Worm (Caenorhabditis elegans) whole organism, L3 larva: ENCODE measurements around the gene nhr-106.
A peak's percentile ranks its signal among the peaks of the same experiment; 100 is the strongest.

Source experiments
- aly-2 ChIP-seq: fragments of 150-350 bp; optimal IDR thresholded peaks from 2 replicates; lab custom pipeline; 2014; ENCODE audit warnings: missing biosample characterization, missing genetic modification characterization
- ceh-28 ChIP-seq: fragments of 150-350 bp; optimal IDR thresholded peaks from 2 replicates; lab custom pipeline; 2014; ENCODE audit warnings: missing biosample characterization, missing genetic modification reagents, missing genetic modification characterization
- daf-12 ChIP-seq: fragments of 150-350 bp; optimal IDR thresholded peaks from 2 replicates; lab custom pipeline; 2014; ENCODE audit warnings: missing biosample characterization, missing genetic modification reagents, missing genetic modification characterization
- egl-27 ChIP-seq: sonication (generic microtip); optimal IDR thresholded peaks from 4 replicates; lab custom pipeline; 2017; ENCODE audit warnings: missing biosample characterization, missing genetic modification reagents, missing genetic modification characterization
- egl-5 ChIP-seq: fragments of 150-350 bp; optimal IDR thresholded peaks from 2 replicates; lab custom pipeline; 2017; ENCODE audit warnings: missing biosample characterization, missing genetic modification reagents, missing genetic modification characterization, inconsistent platforms
- elt-1 ChIP-seq: fragments of 150-350 bp; optimal IDR thresholded peaks from 2 replicates; lab custom pipeline; 2014; ENCODE audit warnings: missing biosample characterization, missing genetic modification characterization
- elt-2 ChIP-seq: sonication (generic microtip); optimal IDR thresholded peaks from 2 replicates; lab custom pipeline; 2016; ENCODE audit warnings: missing genetic modification reagents, mild to moderate bottlenecking, missing genetic modification characterization, missing compliant biosample characterization
- elt-3 ChIP-seq, 3 experiments: fragments of 150-350 bp in 1 of 3; sonication (generic microtip) in 2 of 3; optimal IDR thresholded peaks; 2 replicates in 2 of 3; 4 replicates in 1 of 3; lab custom pipeline; 2014 to 2017; ENCODE audit warnings: missing biosample characterization in 3 of 3, missing genetic modification characterization in 3 of 3
- eor-1 ChIP-seq, 2 experiments: fragments of 150-350 bp; optimal IDR thresholded peaks; 2 replicates each; lab custom pipeline; 2014 to 2018; ENCODE audit warnings: missing biosample characterization in 2 of 2, missing genetic modification characterization in 2 of 2
- fkh-2 ChIP-seq: fragments of 150-350 bp; optimal IDR thresholded peaks from 2 replicates; lab custom pipeline; 2014; ENCODE audit warnings: missing biosample characterization, missing genetic modification reagents, missing genetic modification characterization
- fos-1 ChIP-seq: fragments of 150-350 bp; optimal IDR thresholded peaks from 2 replicates; lab custom pipeline; 2014; ENCODE audit warnings: missing biosample characterization, missing genetic modification characterization
- hmg-11 ChIP-seq: sonication (generic microtip); optimal IDR thresholded peaks from 2 replicates; lab custom pipeline; 2016; ENCODE audit warnings: missing genetic modification characterization, missing compliant biosample characterization
- jun-1 ChIP-seq: fragments of 150-350 bp; optimal IDR thresholded peaks from 2 replicates; lab custom pipeline; 2014; ENCODE audit warnings: missing biosample characterization, missing genetic modification reagents, missing genetic modification characterization
- lin-39 ChIP-seq: fragments of 150-350 bp; optimal IDR thresholded peaks from 2 replicates; lab custom pipeline; 2018; ENCODE audit warnings: missing biosample characterization, missing genetic modification reagents, missing genetic modification characterization
- lsy-12 ChIP-seq: sonication (generic microtip); optimal IDR thresholded peaks from 2 replicates; lab custom pipeline; 2016; ENCODE audit warnings: mild to moderate bottlenecking, missing genetic modification characterization, missing compliant biosample characterization
- mdl-1 ChIP-seq: fragments of 150-350 bp; optimal IDR thresholded peaks from 2 replicates; lab custom pipeline; 2014; ENCODE audit warnings: missing biosample characterization, missing genetic modification characterization
- nfya-1 ChIP-seq: sonication (generic microtip); optimal IDR thresholded peaks from 2 replicates; lab custom pipeline; 2017; ENCODE audit warnings: missing genetic modification characterization, mild to moderate bottlenecking, missing compliant biosample characterization, antibody characterized with exemption, moderate library complexity; ENCODE audit not compliant: insufficient read depth
- nhr-11 ChIP-seq: fragments of 150-350 bp; optimal IDR thresholded peaks from 2 replicates; lab custom pipeline; 2014; ENCODE audit warnings: missing biosample characterization, missing genetic modification characterization
- nhr-23 ChIP-seq: fragments of 150-350 bp; optimal IDR thresholded peaks from 2 replicates; lab custom pipeline; 2014; ENCODE audit warnings: missing biosample characterization, missing genetic modification reagents, missing genetic modification characterization
- nhr-25 ChIP-seq: sonication (generic microtip); optimal IDR thresholded peaks from 2 replicates; lab custom pipeline; 2017; ENCODE audit warnings: missing biosample characterization, missing genetic modification characterization
- nhr-43 ChIP-seq: sonication (generic microtip); optimal IDR thresholded peaks from 2 replicates; lab custom pipeline; 2016; ENCODE audit warnings: mild to moderate bottlenecking, missing genetic modification characterization, missing compliant biosample characterization; ENCODE audit not compliant: poor library complexity, severe bottlenecking
- nhr-67 ChIP-seq: fragments of 150-350 bp; optimal IDR thresholded peaks from 2 replicates; lab custom pipeline; 2014; ENCODE audit warnings: missing biosample characterization, missing genetic modification characterization
- nhr-77 ChIP-seq: fragments of 150-350 bp; optimal IDR thresholded peaks from 2 replicates; lab custom pipeline; 2014; ENCODE audit warnings: missing biosample characterization, missing genetic modification characterization
- pqm-1 ChIP-seq: fragments of 150-350 bp; optimal IDR thresholded peaks from 2 replicates; lab custom pipeline; 2017; ENCODE audit warnings: missing biosample characterization, missing genetic modification characterization, inconsistent platforms
- sea-2 ChIP-seq: fragments of 150-350 bp; sonication (generic microtip); optimal IDR thresholded peaks from 4 replicates; lab custom pipeline; 2014; ENCODE audit warnings: missing biosample characterization, missing genetic modification reagents, missing genetic modification characterization
- skn-1 ChIP-seq: fragments of 150-350 bp; optimal IDR thresholded peaks from 2 replicates; lab custom pipeline; 2014; ENCODE audit warnings: missing biosample characterization, missing genetic modification characterization
- snpc-4 ChIP-seq: fragments of 150-350 bp; optimal IDR thresholded peaks from 2 replicates; lab custom pipeline; 2014; ENCODE audit warnings: missing biosample characterization, missing genetic modification characterization
- tbx-2 ChIP-seq: sonication (generic microtip); optimal IDR thresholded peaks from 2 replicates; lab custom pipeline; 2016; ENCODE audit warnings: mild to moderate bottlenecking, missing genetic modification characterization, missing compliant biosample characterization
- unc-39 ChIP-seq: sonication (generic microtip); optimal IDR thresholded peaks from 4 replicates; lab custom pipeline; 2017; ENCODE audit warnings: missing biosample characterization, missing genetic modification characterization
- zag-1 ChIP-seq: fragments of 150-350 bp; optimal IDR thresholded peaks from 2 replicates; lab custom pipeline; 2014; ENCODE audit warnings: missing biosample characterization, missing genetic modification characterization
- ztf-11 ChIP-seq: fragments of 150-350 bp; optimal IDR thresholded peaks from 2 replicates; lab custom pipeline; 2014; ENCODE audit warnings: missing biosample characterization, missing genetic modification characterization

nhr-106 gene

ce11 chrV:534176-534575 lies 44.8 kb downstream of the nhr-106 start, which contains the start of gene nhr-132:
TSS of gene nhr-132 (plus strand) at chrV:534446.
- TF ChIP-seq fkh-2 (tag; lab: Kevin White, UChicago) (no peak), ceh-28 (tag; lab: Kevin White, UChicago) (peak; percentile 53), daf-12 (tag; lab: Kevin White, UChicago) (no peak), nhr-25 (tag; lab: Kevin White, UChicago) (peak; percentile 28), pqm-1 (tag; lab: Kevin White, UChicago) (peak; percentile 73), hmg-11 (peak; percentile 18), nhr-23 (tag; lab: Kevin White, UChicago) (peak; percentile 27), egl-5 (tag; lab: Kevin White, UChicago) (peak; percentile 14), snpc-4 (tag; lab: Kevin White, UChicago) (no peak), tbx-2 (no peak), elt-3 (tag; optimal IDR thresholded peaks at IDR 0.05; lab: Kevin White, UChicago) (peak in 1 of 3 experiments; percentile 58), elt-2 (peak; percentile 60)

ce11 chrV:536571-536970 lies 47.2 kb downstream of the nhr-106 start, which contains the start of gene C14C6.5:
TSS of gene C14C6.5 (plus strand) at chrV:536628.
- TF ChIP-seq nhr-11 (tag; lab: Kevin White, UChicago) = no peak
- no peak for TF ChIP-seq nhr-23 (tag; lab: Kevin White, UChicago)
- TF ChIP-seq zag-1 (tag; lab: Kevin White, UChicago) = no peak
- TF ChIP-seq ztf-11 = no peak
- TF ChIP-seq tbx-2 = no peak
- no peak for TF ChIP-seq lin-39 (tag; lab: Kevin White, UChicago)
- TF ChIP-seq jun-1 (tag; lab: Kevin White, UChicago) = no peak
- TF ChIP-seq aly-2 = no peak
- TF ChIP-seq eor-1 (tag; optimal IDR thresholded peaks at IDR 0.05; lab: Kevin White, UChicago) = no peak
- no peak for TF ChIP-seq nfya-1

ce11 chrV:539040-539510 lies 49.7 kb downstream of the nhr-106 start, which contains the start of gene nhr-155:
TSS of gene nhr-155 (plus strand) at chrV:539460.
- TF ChIP-seq elt-3 (tag; optimal IDR thresholded peaks at IDR 0.05; lab: Kevin White, UChicago) = no peak
- no peak for TF ChIP-seq aly-2
- no peak for TF ChIP-seq unc-39 (tag; lab: Kevin White, UChicago)
- TF ChIP-seq lsy-12 (tag; lab: Kevin White, UChicago) = no peak
- no peak for TF ChIP-seq tbx-2
- TF ChIP-seq zag-1 (tag; lab: Kevin White, UChicago) = no peak
- TF ChIP-seq nhr-25 (tag; lab: Kevin White, UChicago) = peak; percentile 32
- TF ChIP-seq ceh-28 (tag; lab: Kevin White, UChicago) = no peak
- no peak for TF ChIP-seq lin-39 (tag; lab: Kevin White, UChicago)
- no peak for TF ChIP-seq sea-2
- TF ChIP-seq nhr-77 (tag; lab: Kevin White, UChicago) = no peak
- TF ChIP-seq nhr-43 (tag; lab: Kevin White, UChicago) = peak; percentile 67
- TF ChIP-seq snpc-4 (tag; lab: Kevin White, UChicago) = no peak
- no peak for TF ChIP-seq pqm-1 (tag; lab: Kevin White, UChicago)
- no peak for TF ChIP-seq nhr-67 (tag; lab: Kevin White, UChicago)
- no peak for TF ChIP-seq mdl-1 (tag; lab: Kevin White, UChicago)
- no peak for TF ChIP-seq skn-1
- TF ChIP-seq elt-1 (tag; lab: Kevin White, UChicago) = peak; percentile 95
- no peak for TF ChIP-seq fos-1 (tag; lab: Kevin White, UChicago)
- TF ChIP-seq jun-1 (tag; lab: Kevin White, UChicago) = no peak
- no peak for TF ChIP-seq hmg-11
- TF ChIP-seq nhr-23 (tag; lab: Kevin White, UChicago) = peak; percentile 87
- no peak for TF ChIP-seq egl-27
- TF ChIP-seq, all 47 proteins: peak for 4
